Fruit fly (Drosophila melanogaster) whole organism: ENCODE measurements around the gene oaf.

ENCODE experiments used
- CG8478 ChIP-seq: fragments of >200 bp; optimal IDR thresholded peaks from 2 replicates; lab custom pipeline; 2018; ENCODE audit warnings: inconsistent platforms
- Dll ChIP-seq: fragments of >200 bp; optimal IDR thresholded peaks from 2 replicates; lab custom pipeline; 2017
- EcR ChIP-seq, 2 experiments: fragments of >200 bp; optimal IDR thresholded peaks; 2 replicates each; lab custom pipeline; 2017; ENCODE audit warnings: missing biosample characterization in 2 of 2, missing genetic modification characterization in 2 of 2, missing genetic modification reagents in 2 of 2
- pan ChIP-seq: fragments of >200 bp; optimal IDR thresholded peaks from 2 replicates; lab custom pipeline; 2017
- psq ChIP-seq: fragments of >200 bp; optimal IDR thresholded peaks from 2 replicates; lab custom pipeline; 2017
- usp ChIP-seq: fragments of >200 bp; optimal IDR thresholded peaks from 2 replicates; lab custom pipeline; 2017; ENCODE audit warnings: missing biosample characterization, missing genetic modification characterization, mixed read lengths

dm6 chr2L:2492692-2493626, at the start of gene oaf:
- TF ChIP-seq EcR (GFP tag; optimal IDR thresholded peaks at IDR 0.05; lab: Kevin White, UChicago) (no peak), pan (lab: Kevin White, UChicago) (no peak), CG8478 (lab: Kevin White, UChicago) (no peak), usp (GFP tag; lab: Kevin White, UChicago) (no peak), psq (lab: Kevin White, UChicago) (no peak), Dll (lab: Kevin White, UChicago) (no peak)
